Worm (Caenorhabditis elegans): ENCODE measurements around the gene ZK829.9.

DNA sequence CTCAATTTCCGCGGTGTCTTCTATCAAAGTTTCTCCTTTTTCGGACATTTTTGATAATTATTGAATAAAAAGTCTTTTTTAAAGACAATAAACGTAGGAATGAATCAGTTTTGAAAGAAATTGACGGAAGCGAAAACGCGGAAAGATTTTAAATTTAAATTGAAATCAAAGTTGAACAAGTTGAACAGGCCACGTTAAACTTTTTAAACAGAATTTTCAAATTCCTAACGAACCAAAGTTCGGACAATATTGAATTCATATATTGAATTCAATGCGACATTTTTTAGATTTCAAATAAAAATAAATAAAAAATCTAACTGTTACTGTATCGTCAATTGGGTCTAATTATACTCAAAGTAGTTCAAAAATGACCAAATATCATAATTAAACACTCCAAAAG is 20.6 kb upstream of the ZK829.9 start, which contains the start of gene hdl-1:
- TF ChIP-seq dpff-1 (tag; optimal IDR thresholded peaks at IDR 0.05) (no peak), mel-28 (tag; optimal IDR thresholded peaks at IDR 0.05; ENCODE audit: borderline replicate concordance) (no peak)
